Fruit fly (Drosophila melanogaster) S2 (cell line): Measurements from ENCODE around the gene CG3168.

ENCODE experiments used
- CG8478 ChIP-seq: fragments of >200 bp; optimal IDR thresholded peaks from 2 replicates; lab custom pipeline; 2018
- CTCF ChIP-seq, 2 experiments: fragments of >200 bp; optimal IDR thresholded peaks; 2 replicates each; lab custom pipeline; 2018

dm6 chrX:6710258-6710657 lies 29.5 kb downstream of the CG3168 start:
- TF ChIP-seq CTCF (optimal IDR thresholded peaks at IDR 0.05; lab: Kevin White, UChicago) (no peak), CG8478 (lab: Kevin White, UChicago) (no peak)
